Fruit fly (Drosophila melanogaster) whole organism, embryonic: ENCODE data around the gene CG8668.

ENCODE experiments used
- Atf3 ChIP-seq: fragments of 200-800 bp; sonication (Bioruptor generic); optimal IDR thresholded peaks from 3 replicates; lab custom pipeline; 2016; ENCODE audit warnings: missing biosample characterization, missing genetic modification characterization
- Atf6 ChIP-seq: fragments of 200-800 bp; sonication (Bioruptor generic); IDR thresholded peaks from 2 replicates; pipeline ENCODE4 v1.3.6; 2022; ENCODE audit warnings: missing biosample characterization, missing genetic modification characterization
- CG11085 ChIP-seq: fragments of 200-800 bp; sonication (Bioruptor generic); IDR thresholded peaks from 2 replicates; pipeline ENCODE4 v1.3.6; 2022; ENCODE audit warnings: missing biosample characterization, missing genetic modification characterization
- CG13624 ChIP-seq: fragments of 200-800 bp; sonication (Bioruptor generic); optimal IDR thresholded peaks from 2 replicates; lab custom pipeline; 2016; ENCODE audit warnings: missing biosample characterization, missing genetic modification characterization
- CG14014 ChIP-seq: fragments of 200-800 bp; sonication (Bioruptor generic); IDR thresholded peaks from 2 replicates; pipeline ENCODE4 v1.3.6; 2022; ENCODE audit warnings: missing biosample characterization, missing genetic modification characterization
- CG14050 ChIP-seq: fragments of 200-800 bp; sonication (Bioruptor generic); IDR thresholded peaks from 3 replicates; pipeline ENCODE4 v1.3.6; 2022; ENCODE audit warnings: missing biosample characterization, missing genetic modification characterization
- CG14667 ChIP-seq: fragments of 200-800 bp; sonication (Bioruptor generic); IDR thresholded peaks from 2 replicates; pipeline ENCODE4 v1.3.6; 2022; ENCODE audit warnings: missing biosample characterization, missing genetic modification characterization
- CG1832 ChIP-seq: fragments of 200-800 bp; sonication (Bioruptor generic); optimal IDR thresholded peaks from 2 replicates; lab custom pipeline; 2017; ENCODE audit warnings: missing biosample characterization, mild to moderate bottlenecking, missing genetic modification characterization, inconsistent platforms
- CG18619 ChIP-seq: fragments of 200-800 bp; sonication (Bioruptor generic); optimal IDR thresholded peaks from 3 replicates; lab custom pipeline; 2017; ENCODE audit warnings: missing biosample characterization, mild to moderate bottlenecking, missing genetic modification characterization
- CG2116 ChIP-seq: fragments of 200-800 bp; sonication (Bioruptor generic); optimal IDR thresholded peaks from 3 replicates; lab custom pipeline; 2018; ENCODE audit warnings: missing biosample characterization, mild to moderate bottlenecking, missing genetic modification characterization
- CG31365 ChIP-seq: fragments of 200-800 bp; sonication (Bioruptor generic); optimal IDR thresholded peaks from 2 replicates; lab custom pipeline; 2018; ENCODE audit warnings: missing biosample characterization, mild to moderate bottlenecking, missing genetic modification characterization
- CG34422 ChIP-seq: fragments of 200-800 bp; sonication (Bioruptor generic); IDR thresholded peaks from 3 replicates; pipeline ENCODE4 v1.3.6; 2022; ENCODE audit warnings: missing biosample characterization, missing genetic modification characterization
- CG4282 ChIP-seq: fragments of 200-800 bp; sonication (Bioruptor generic); optimal IDR thresholded peaks from 2 replicates; lab custom pipeline; 2016; ENCODE audit warnings: missing biosample characterization, missing genetic modification characterization
- CG5245 ChIP-seq: fragments of 200-800 bp; sonication (Bioruptor generic); optimal IDR thresholded peaks from 3 replicates; lab custom pipeline; 2016; ENCODE audit warnings: missing biosample characterization, missing genetic modification characterization
- CG6175 ChIP-seq: fragments of 200-800 bp; sonication (Bioruptor generic); IDR thresholded peaks from 3 replicates; pipeline ENCODE4 v1.3.6; 2022; ENCODE audit warnings: missing biosample characterization, missing genetic modification characterization
- CG6683 ChIP-seq: fragments of 200-800 bp; sonication (Bioruptor generic); optimal IDR thresholded peaks from 2 replicates; lab custom pipeline; 2017; ENCODE audit warnings: missing biosample characterization, mild to moderate bottlenecking, missing genetic modification characterization, missing genetic modification reagents
- CG7556 ChIP-seq: fragments of 200-800 bp; sonication (Bioruptor generic); optimal IDR thresholded peaks from 2 replicates; lab custom pipeline; 2017; ENCODE audit warnings: missing biosample characterization, mild to moderate bottlenecking, missing genetic modification characterization
- CG8359 ChIP-seq: fragments of 200-800 bp; sonication (Bioruptor generic); optimal IDR thresholded peaks from 2 replicates; lab custom pipeline; 2017; ENCODE audit warnings: missing biosample characterization, mild to moderate bottlenecking, missing genetic modification characterization, borderline replicate concordance
- CG9727 ChIP-seq: fragments of 200-800 bp; sonication (Bioruptor generic); optimal IDR thresholded peaks from 3 replicates; lab custom pipeline; 2017; ENCODE audit warnings: missing biosample characterization, mild to moderate bottlenecking, missing genetic modification characterization
- CG9797 ChIP-seq: fragments of 200-800 bp; sonication (Bioruptor generic); optimal IDR thresholded peaks from 3 replicates; lab custom pipeline; 2018; ENCODE audit warnings: missing biosample characterization, mild to moderate bottlenecking, missing genetic modification characterization
- CoRest ChIP-seq: fragments of 200-800 bp; sonication (Bioruptor generic); optimal IDR thresholded peaks from 3 replicates; lab custom pipeline; 2018; ENCODE audit warnings: missing biosample characterization, mild to moderate bottlenecking, missing genetic modification characterization, moderate library complexity
- D19B ChIP-seq: fragments of 200-800 bp; sonication (Bioruptor generic); optimal IDR thresholded peaks from 2 replicates; lab custom pipeline; 2017; ENCODE audit warnings: missing biosample characterization, mild to moderate bottlenecking, missing genetic modification characterization
- Dfd ChIP-seq, 2 experiments: fragments of >200 bp; optimal IDR thresholded peaks; 2 replicates each; lab custom pipeline; 2017; ENCODE audit warnings: missing biosample characterization in 2 of 2, missing genetic modification characterization in 2 of 2
- E2f1 ChIP-seq: fragments of 200-800 bp; sonication (Bioruptor generic); IDR thresholded peaks from 2 replicates; pipeline ENCODE4 v1.3.6; 2022; ENCODE audit warnings: missing biosample characterization, missing genetic modification characterization
- Fer1 ChIP-seq: fragments of 200-800 bp; sonication (Bioruptor generic); optimal IDR thresholded peaks from 2 replicates; lab custom pipeline; 2017; ENCODE audit warnings: missing biosample characterization, mild to moderate bottlenecking, missing genetic modification characterization
- Gug ChIP-seq: fragments of 200-800 bp; sonication (Bioruptor generic); IDR thresholded peaks from 4 replicates; pipeline ENCODE4 v1.3.6; 2022; ENCODE audit warnings: missing biosample characterization, missing genetic modification characterization
- Hmr ChIP-seq: fragments of 200-800 bp; sonication (Bioruptor generic); optimal IDR thresholded peaks from 3 replicates; lab custom pipeline; 2017; ENCODE audit warnings: mild to moderate bottlenecking, missing biosample characterization, missing genetic modification reagents, missing genetic modification characterization
- Hmx ChIP-seq: fragments of 200-800 bp; sonication (Bioruptor generic); optimal IDR thresholded peaks from 2 replicates; lab custom pipeline; 2016; ENCODE audit warnings: missing biosample characterization, missing genetic modification characterization
- Hr39 ChIP-seq: fragments of >200 bp; optimal IDR thresholded peaks from 2 replicates; lab custom pipeline; 2017
- Lim3 ChIP-seq: fragments of 200-800 bp; sonication (Bioruptor generic); IDR thresholded peaks from 2 replicates; pipeline ENCODE4 v1.3.6; 2022; ENCODE audit warnings: missing biosample characterization, missing genetic modification characterization
- Max ChIP-seq: fragments of 200-800 bp; sonication (Bioruptor generic); optimal IDR thresholded peaks from 2 replicates; lab custom pipeline; 2016; ENCODE audit warnings: missing biosample characterization, mild to moderate bottlenecking, missing genetic modification characterization
- NC2β ChIP-seq: fragments of 200-800 bp; sonication (Bioruptor generic); optimal IDR thresholded peaks from 2 replicates; lab custom pipeline; 2016; ENCODE audit warnings: missing biosample characterization, missing genetic modification characterization
- Sry-δ ChIP-seq: fragments of 200-800 bp; sonication (Bioruptor generic); optimal IDR thresholded peaks from 2 replicates; lab custom pipeline; 2016; ENCODE audit warnings: missing biosample characterization, missing genetic modification characterization
- Ssrp ChIP-seq: fragments of 200-800 bp; sonication (Bioruptor generic); optimal IDR thresholded peaks from 2 replicates; lab custom pipeline; 2018; ENCODE audit warnings: missing biosample characterization, mild to moderate bottlenecking, missing genetic modification characterization, moderate library complexity
- ap ChIP-seq: fragments of 200-800 bp; sonication (Bioruptor generic); IDR thresholded peaks from 2 replicates; pipeline ENCODE4 v1.3.6; 2022; ENCODE audit warnings: missing biosample characterization, missing genetic modification characterization
- az2 ChIP-seq: fragments of 200-800 bp; sonication (Bioruptor generic); optimal IDR thresholded peaks from 3 replicates; lab custom pipeline; 2016; ENCODE audit warnings: missing biosample characterization, missing genetic modification characterization
- btn ChIP-seq: fragments of 200-800 bp; sonication (Bioruptor generic); optimal IDR thresholded peaks from 2 replicates; lab custom pipeline; 2016; ENCODE audit warnings: missing biosample characterization, missing genetic modification characterization
- emc ChIP-seq: fragments of 200-800 bp; sonication (Bioruptor generic); optimal IDR thresholded peaks from 2 replicates; lab custom pipeline; 2016; ENCODE audit warnings: missing biosample characterization, missing genetic modification characterization
- eve ChIP-seq, 2 experiments: fragments of >200 bp; optimal IDR thresholded peaks; 2 replicates each; lab custom pipeline; 2017; ENCODE audit warnings: missing biosample characterization in 2 of 2, missing genetic modification characterization in 2 of 2
- eyg ChIP-seq: fragments of 200-800 bp; sonication (Bioruptor generic); optimal IDR thresholded peaks from 3 replicates; lab custom pipeline; 2016; ENCODE audit warnings: missing biosample characterization, missing genetic modification characterization
- gfzf ChIP-seq: fragments of 200-800 bp; sonication (Bioruptor generic); optimal IDR thresholded peaks from 2 replicates; lab custom pipeline; 2016; ENCODE audit warnings: missing biosample characterization, mild to moderate bottlenecking, missing genetic modification characterization, moderate library complexity
- inv ChIP-seq: fragments of 200-800 bp; sonication (Bioruptor generic); IDR thresholded peaks from 2 replicates; pipeline ENCODE4 v1.3.6; 2022; ENCODE audit warnings: missing biosample characterization, missing genetic modification characterization; ENCODE audit not compliant: partially characterized antibody
- lmd ChIP-seq: fragments of 200-800 bp; sonication (Bioruptor generic); IDR thresholded peaks from 2 replicates; pipeline ENCODE4 v1.3.6; 2022; ENCODE audit warnings: missing biosample characterization, missing genetic modification characterization
- pros ChIP-seq: fragments of 200-800 bp; sonication (Bioruptor generic); optimal IDR thresholded peaks from 3 replicates; lab custom pipeline; 2019; ENCODE audit warnings: missing biosample characterization, mild to moderate bottlenecking, missing genetic modification characterization, moderate library complexity
- sens-2 ChIP-seq: fragments of 200-800 bp; sonication (Bioruptor generic); IDR thresholded peaks from 2 replicates; pipeline ENCODE4 v1.3.6; 2022; ENCODE audit warnings: missing biosample characterization, missing genetic modification characterization
- sr ChIP-seq: fragments of 200-800 bp; sonication (Bioruptor generic); IDR thresholded peaks from 3 replicates; pipeline ENCODE4 v1.3.6; 2022; ENCODE audit warnings: missing biosample characterization, missing genetic modification characterization
- tll ChIP-seq, 2 experiments: fragments of 200-800 bp in 1 of 2; fragments of >200 bp in 1 of 2; sonication (Bioruptor generic) in 1 of 2; optimal IDR thresholded peaks; 2 replicates each; lab custom pipeline; 2017 to 2019; ENCODE audit warnings: missing biosample characterization in 2 of 2, missing genetic modification characterization in 2 of 2, mild to moderate bottlenecking in 1 of 2, moderate library complexity in 1 of 2
- ttk ChIP-seq: fragments of 200-800 bp; sonication (Bioruptor generic); IDR thresholded peaks from 2 replicates; pipeline ENCODE4 v2.1.2; 2022; ENCODE audit warnings: missing biosample characterization, missing genetic modification characterization
- twi ChIP-seq: fragments of 200-800 bp; optimal IDR thresholded peaks from 2 replicates; lab custom pipeline; 2019; ENCODE audit warnings: missing biosample characterization, mild to moderate bottlenecking, missing genetic modification characterization, moderate library complexity
- unc-4 ChIP-seq: fragments of 200-800 bp; sonication (Bioruptor generic); IDR thresholded peaks from 2 replicates; pipeline ENCODE4 v1.3.6; 2022; ENCODE audit warnings: missing biosample characterization, missing genetic modification characterization; ENCODE audit not compliant: partially characterized antibody
- vfl ChIP-seq: fragments of 200-800 bp; sonication (Bioruptor generic); optimal IDR thresholded peaks from 2 replicates; lab custom pipeline; 2016; ENCODE audit warnings: missing biosample characterization, missing genetic modification characterization
- zfh2 ChIP-seq: fragments of 200-800 bp; sonication (Bioruptor generic); optimal IDR thresholded peaks from 2 replicates; lab custom pipeline; 2016; ENCODE audit warnings: missing biosample characterization, missing genetic modification characterization

CG8668 gene

dm6 chr2L:8156682-8157081 lies 29.9 kb downstream of the CG8668 start (continued):
- no peak for TF ChIP-seq inv (GFP tag; lab: Robert Waterston, UW)
- TF ChIP-seq CG14014 (GFP tag; lab: Robert Waterston, UW), result peak; percentile 67
- TF ChIP-seq CG6175 (GFP tag; lab: Robert Waterston, UW), result no peak
- peak; percentile 68 for TF ChIP-seq Fer1 (GFP tag; lab: Kevin White, UChicago)
- TF ChIP-seq lmd, result peak; percentile 65
- peak; percentile 64 for TF ChIP-seq E2f1
- TF ChIP-seq CG1832 (GFP tag; lab: Kevin White, UChicago), result no peak
- TF ChIP-seq CoRest (tag; lab: Kevin White, UChicago), result peak; percentile 76
- TF ChIP-seq D19B, result peak; percentile 37
- peak; percentile 62 for TF ChIP-seq az2 (GFP tag; lab: Kevin White, UChicago)
- TF ChIP-seq ttk (GFP tag; lab: Robert Waterston, UW), result no peak
- no peak for TF ChIP-seq pros (GFP tag; lab: Kevin White, UChicago)
- peak; percentile 21 for TF ChIP-seq btn (GFP tag; lab: Kevin White, UChicago)
- no peak for TF ChIP-seq Dfd (GFP tag; optimal IDR thresholded peaks at IDR 0.05; lab: Kevin White, UChicago)
- peak; percentile 23 for TF ChIP-seq gfzf (GFP tag; lab: Kevin White, UChicago)
- peak; percentile 65 for TF ChIP-seq CG14050
- TF ChIP-seq Max (GFP tag; lab: Kevin White, UChicago), result peak; percentile 74
- peak; percentile 6 for TF ChIP-seq emc
- TF ChIP-seq Sry-δ (GFP tag; lab: Kevin White, UChicago), result peak; percentile 42
- no peak for TF ChIP-seq CG4282 (GFP tag; lab: Kevin White, UChicago)
- peak; percentile 61 for TF ChIP-seq CG7556 (GFP tag; lab: Kevin White, UChicago)
- no peak for TF ChIP-seq sens-2 (GFP tag; lab: Robert Waterston, UW)
- no peak for TF ChIP-seq tll (GFP tag; optimal IDR thresholded peaks at IDR 0.05; lab: Kevin White, UChicago)
- peak; percentile 34; the same call in 1 of the 4 replicates for TF ChIP-seq Gug (GFP tag; lab: Robert Waterston, UW)
- peak; percentile 55 for TF ChIP-seq twi (tag; lab: Kevin White, UChicago)
- peak; percentile 87 for TF ChIP-seq CG13624 (GFP tag; lab: Kevin White, UChicago)
- TF ChIP-seq CG11085 (GFP tag; lab: Robert Waterston, UW), result peak; percentile 58; the same call in 1 of the 2 replicates
- peak; percentile 74 for TF ChIP-seq Hmr (GFP tag; lab: Kevin White, UChicago)
- peak; percentile 42 for TF ChIP-seq Ssrp (tag; lab: Kevin White, UChicago)
- TF ChIP-seq Lim3 (GFP tag; lab: Robert Waterston, UW), result no peak
- peak; percentile 70 for TF ChIP-seq CG9727 (GFP tag; lab: Kevin White, UChicago)
- TF ChIP-seq CG34422 (GFP tag; lab: Robert Waterston, UW), result peak; percentile 69; the same call in 2 of the 3 replicates
- peak; percentile 59 for TF ChIP-seq vfl
- no peak for TF ChIP-seq sr (GFP tag; lab: Robert Waterston, UW)
- peak; percentile 78 for TF ChIP-seq zfh2 (GFP tag; lab: Kevin White, UChicago)
- peak; percentile 42 for TF ChIP-seq CG18619
- no peak for TF ChIP-seq ap (GFP tag; lab: Robert Waterston, UW)
- peak; percentile 58 for TF ChIP-seq CG14667
- TF ChIP-seq CG31365 (tag; lab: Kevin White, UChicago), result no peak
- TF ChIP-seq CG2116 (GFP tag; lab: Kevin White, UChicago), result peak; percentile 51
- TF ChIP-seq CG8359 (GFP tag; lab: Kevin White, UChicago), result no peak
- no peak for TF ChIP-seq eve (GFP tag; optimal IDR thresholded peaks at IDR 0.05; lab: Kevin White, UChicago)
- TF ChIP-seq Hr39 (lab: Kevin White, UChicago), result no peak
- peak; percentile 8 for TF ChIP-seq Atf3
- peak; percentile 28 for TF ChIP-seq Hmx
- TF ChIP-seq CG6683 (GFP tag; lab: Kevin White, UChicago), result peak; percentile 33
- TF ChIP-seq Atf6 (GFP tag; lab: Robert Waterston, UW), result 0 out of 2 replicates have a peak, but pooled peaks have one; percentile 39
- peak; percentile 45 for TF ChIP-seq CG5245 (GFP tag; lab: Kevin White, UChicago)
- peak; percentile 43 for TF ChIP-seq NC2β (GFP tag; lab: Kevin White, UChicago)
- TF ChIP-seq unc-4 (GFP tag; lab: Robert Waterston, UW), result 0 out of 2 replicates have a peak, but pooled peaks have one; percentile 35
- peak; percentile 23 for TF ChIP-seq CG9797
- TF ChIP-seq eyg, result peak; percentile 65
